Worm (Caenorhabditis elegans) whole organism, L4 larva: ENCODE measurements around the gene ZK1127.13.
A peak's percentile ranks its signal among the peaks of the same experiment; 100 is the strongest.

Source experiments
- F37D6.2 ChIP-seq: sonication (generic microtip); optimal IDR thresholded peaks from 2 replicates; lab custom pipeline; 2016; ENCODE audit warnings: mild to moderate bottlenecking, missing genetic modification characterization, missing compliant biosample characterization
- F44E2.7 ChIP-seq: fragments of 200-800 bp; sonication (Bioruptor generic); IDR thresholded peaks from 2 replicates; pipeline ENCODE4 v2.1.2; 2022; ENCODE audit warnings: missing genetic modification characterization, missing compliant biosample characterization
- F49E8.2 ChIP-seq: sonication (generic microtip); optimal IDR thresholded peaks from 2 replicates; lab custom pipeline; 2016; ENCODE audit warnings: missing compliant biosample characterization, mild to moderate bottlenecking, missing genetic modification characterization, borderline replicate concordance
- Y105C5A.15 ChIP-seq: fragments of 200-800 bp; sonication (Bioruptor generic); IDR thresholded peaks from 2 replicates; pipeline ENCODE4 v1.3.6; 2022; ENCODE audit warnings: missing genetic modification characterization, missing compliant biosample characterization
- Y48G9A.11 ChIP-seq: fragments of 200-800 bp; sonication (Bioruptor generic); IDR thresholded peaks from 2 replicates; pipeline ENCODE4 v1.3.6; 2022; ENCODE audit warnings: missing genetic modification reagents, missing genetic modification characterization, missing compliant biosample characterization
- ZK546.5 ChIP-seq, 2 experiments: sonication (generic microtip); optimal IDR thresholded peaks; 2 replicates each; lab custom pipeline; 2017; ENCODE audit warnings: missing biosample characterization in 2 of 2, missing genetic modification characterization in 2 of 2
- ceh-20 ChIP-seq: fragments of 200-800 bp; sonication (Bioruptor generic); IDR thresholded peaks from 2 replicates; pipeline ENCODE4 v1.3.6; 2022; ENCODE audit warnings: missing genetic modification reagents, missing genetic modification characterization, missing compliant biosample characterization
- ceh-28 ChIP-seq: fragments of 150-350 bp; optimal IDR thresholded peaks from 2 replicates; lab custom pipeline; 2014; ENCODE audit warnings: missing biosample characterization, missing genetic modification reagents, missing genetic modification characterization
- ceh-32 ChIP-seq: sonication (generic microtip); optimal IDR thresholded peaks from 2 replicates; lab custom pipeline; 2016; ENCODE audit warnings: mild to moderate bottlenecking, missing genetic modification characterization, missing compliant biosample characterization; ENCODE audit not compliant: poor library complexity
- ceh-44 ChIP-seq: fragments of 200-800 bp; sonication (Bioruptor generic); IDR thresholded peaks from 2 replicates; pipeline ENCODE4 v1.3.6; 2022; ENCODE audit warnings: missing genetic modification reagents, missing genetic modification characterization, missing compliant biosample characterization
- ceh-62 ChIP-seq: sonication (generic microtip); optimal IDR thresholded peaks from 2 replicates; lab custom pipeline; 2017; ENCODE audit warnings: missing biosample characterization, missing genetic modification characterization
- ceh-82 ChIP-seq: sonication (generic microtip); optimal IDR thresholded peaks from 2 replicates; lab custom pipeline; 2017; ENCODE audit warnings: missing biosample characterization, missing genetic modification characterization
- cey-2 ChIP-seq: sonication (generic microtip); optimal IDR thresholded peaks from 3 replicates; lab custom pipeline; 2017; ENCODE audit warnings: missing genetic modification characterization, mild to moderate bottlenecking, missing compliant biosample characterization, antibody characterized with exemption, borderline replicate concordance; ENCODE audit not compliant: insufficient read depth
- ctbp-1 ChIP-seq: fragments of 200-800 bp; sonication (Bioruptor generic); IDR thresholded peaks from 2 replicates; pipeline ENCODE4 v1.3.6; 2022; ENCODE audit warnings: missing genetic modification reagents, missing genetic modification characterization, missing compliant biosample characterization
- daf-19 ChIP-seq: fragments of 200-800 bp; sonication (Bioruptor generic); conservative IDR thresholded peaks from 2 replicates; pipeline ENCODE4 v1.3.6; 2022; ENCODE audit warnings: missing genetic modification characterization, missing compliant biosample characterization
- daf-8 ChIP-seq: fragments of 200-800 bp; sonication (Bioruptor generic); IDR thresholded peaks from 2 replicates; pipeline ENCODE4 v1.3.6; 2022; ENCODE audit warnings: missing genetic modification characterization, missing compliant biosample characterization
- dmd-9 ChIP-seq: fragments of 200-800 bp; sonication (Bioruptor generic); IDR thresholded peaks from 2 replicates; pipeline ENCODE4 v1.3.6; 2022; ENCODE audit warnings: missing genetic modification reagents, missing genetic modification characterization, missing compliant biosample characterization
- dpl-1 ChIP-seq: fragments of 150-350 bp; optimal IDR thresholded peaks from 2 replicates; lab custom pipeline; 2014; ENCODE audit warnings: missing biosample characterization, missing genetic modification reagents, missing genetic modification characterization
- dve-1 ChIP-seq: sonication (generic microtip); optimal IDR thresholded peaks from 2 replicates; lab custom pipeline; 2017; ENCODE audit warnings: antibody characterized with exemption, mild to moderate bottlenecking, missing genetic modification characterization, missing compliant biosample characterization; ENCODE audit not compliant: insufficient read depth
- fos-1 ChIP-seq: fragments of 150-350 bp; optimal IDR thresholded peaks from 2 replicates; lab custom pipeline; 2014; ENCODE audit warnings: missing biosample characterization, missing genetic modification characterization
- hif-1 ChIP-seq, 2 experiments: sonication (generic microtip); optimal IDR thresholded peaks; 2 replicates each; lab custom pipeline; 2016 to 2017; ENCODE audit warnings: missing compliant biosample characterization in 2 of 2, missing genetic modification characterization in 2 of 2, missing genetic modification reagents in 2 of 2, missing genotype in 2 of 2, mild to moderate bottlenecking in 1 of 2
- hlh-30 ChIP-seq: sonication (generic microtip); optimal IDR thresholded peaks from 2 replicates; lab custom pipeline; 2017; ENCODE audit warnings: antibody characterized with exemption, mild to moderate bottlenecking, missing genetic modification characterization, missing compliant biosample characterization; ENCODE audit not compliant: insufficient read depth
- jun-1 ChIP-seq: fragments of 150-350 bp; optimal IDR thresholded peaks from 2 replicates; lab custom pipeline; 2014; ENCODE audit warnings: missing biosample characterization, missing genetic modification reagents, missing genetic modification characterization
- lim-7 ChIP-seq: fragments of 200-800 bp; sonication (Bioruptor generic); IDR thresholded peaks from 2 replicates; pipeline ENCODE4 v1.3.6; 2022; ENCODE audit warnings: missing genetic modification characterization, missing compliant biosample characterization
- lsy-2 ChIP-seq, 2 experiments: fragments of 150-350 bp in 1 of 2; sonication (generic microtip) in 1 of 2; optimal IDR thresholded peaks; 2 replicates each; lab custom pipeline; 2014 to 2017; ENCODE audit warnings: missing biosample characterization in 2 of 2, missing genetic modification characterization in 2 of 2
- madf-5 ChIP-seq, 2 experiments: fragments of 200-800 bp; sonication (Bioruptor generic); IDR thresholded peaks; 2 replicates each; pipeline ENCODE4 v1.3.6; 2022; ENCODE audit warnings: missing compliant biosample characterization in 2 of 2, missing genetic modification characterization in 2 of 2
- mdt-29 ChIP-seq: fragments of 200-800 bp; sonication (Bioruptor generic); IDR thresholded peaks from 2 replicates; pipeline ENCODE4 v1.3.6; 2022; ENCODE audit warnings: missing genetic modification reagents, missing genetic modification characterization, missing compliant biosample characterization
- mep-1 ChIP-seq: fragments of 150-350 bp; sonication (generic microtip); optimal IDR thresholded peaks from 3 replicates; lab custom pipeline; 2014; ENCODE audit warnings: missing biosample characterization, missing genetic modification characterization
- mxl-3 ChIP-seq: fragments of 200-800 bp; sonication (Bioruptor generic); optimal IDR thresholded peaks from 2 replicates; lab custom pipeline; 2018; ENCODE audit warnings: mild to moderate bottlenecking, missing genetic modification characterization, missing compliant biosample characterization
- nhr-11 ChIP-seq: fragments of 150-350 bp; optimal IDR thresholded peaks from 2 replicates; lab custom pipeline; 2014; ENCODE audit warnings: missing biosample characterization, missing genetic modification characterization
- nhr-28 ChIP-seq: fragments of 150-350 bp; optimal IDR thresholded peaks from 2 replicates; lab custom pipeline; 2014; ENCODE audit warnings: missing biosample characterization, missing genetic modification characterization
- nhr-42 ChIP-seq: fragments of 200-800 bp; sonication (Bioruptor generic); IDR thresholded peaks from 2 replicates; pipeline ENCODE4 v1.3.6; 2022; ENCODE audit warnings: missing genetic modification characterization, missing compliant biosample characterization
- nhr-6 ChIP-seq: fragments of 150-350 bp; optimal IDR thresholded peaks from 2 replicates; lab custom pipeline; 2014; ENCODE audit warnings: missing biosample characterization, missing genetic modification characterization
- nhr-77 ChIP-seq: fragments of 150-350 bp; optimal IDR thresholded peaks from 2 replicates; lab custom pipeline; 2014; ENCODE audit warnings: missing biosample characterization, missing genetic modification characterization
- pha-4 ChIP-seq, 2 experiments: fragments of 150-350 bp in 1 of 2; fragments of 200-800 bp in 1 of 2; sonication (Bioruptor generic) in 1 of 2; IDR thresholded peaks in 1 of 2; optimal IDR thresholded peaks in 1 of 2; 2 replicates each; pipeline versions ENCODE4 v1.3.6 to Lab custom; 2014 to 2022; ENCODE audit warnings: missing genetic modification characterization in 2 of 2, missing genetic modification reagents in 2 of 2, missing biosample characterization in 1 of 2, missing compliant biosample characterization in 1 of 2
- php-3 ChIP-seq: fragments of 200-800 bp; sonication (Bioruptor generic); IDR thresholded peaks from 2 replicates; pipeline ENCODE4 v1.3.6; 2022; ENCODE audit warnings: missing genetic modification reagents, missing genetic modification characterization, missing compliant biosample characterization
- sdz-12 ChIP-seq: fragments of 200-800 bp; sonication (Bioruptor generic); optimal IDR thresholded peaks from 2 replicates; lab custom pipeline; 2018; ENCODE audit warnings: mild to moderate bottlenecking, missing genetic modification characterization, missing compliant biosample characterization
- set-16 ChIP-seq: fragments of 200-800 bp; sonication (Bioruptor generic); IDR thresholded peaks from 2 replicates; pipeline ENCODE4 v1.3.6; 2022; ENCODE audit warnings: missing genetic modification reagents, missing genetic modification characterization, missing compliant biosample characterization
- skn-1 ChIP-seq: fragments of 150-350 bp; optimal IDR thresholded peaks from 2 replicates; lab custom pipeline; 2014; ENCODE audit warnings: missing biosample characterization, missing genetic modification characterization
- snpc-4 ChIP-seq: fragments of 150-350 bp; optimal IDR thresholded peaks from 2 replicates; lab custom pipeline; 2014; ENCODE audit warnings: missing biosample characterization, missing genetic modification characterization
- spr-3 ChIP-seq: fragments of 200-800 bp; sonication (Bioruptor generic); optimal IDR thresholded peaks from 2 replicates; lab custom pipeline; 2018; ENCODE audit warnings: mild to moderate bottlenecking, missing genetic modification characterization, missing compliant biosample characterization
- zag-1 ChIP-seq: fragments of 150-350 bp; optimal IDR thresholded peaks from 2 replicates; lab custom pipeline; 2014; ENCODE audit warnings: missing biosample characterization, missing genetic modification characterization
- zfp-2 ChIP-seq: sonication (generic microtip); optimal IDR thresholded peaks from 2 replicates; lab custom pipeline; 2016; ENCODE audit warnings: mild to moderate bottlenecking, missing genetic modification characterization, missing compliant biosample characterization
- zfp-3 ChIP-seq: fragments of 200-800 bp; sonication (Bioruptor generic); conservative IDR thresholded peaks from 2 replicates; pipeline ENCODE4 v1.3.6; 2022; ENCODE audit warnings: missing genetic modification reagents, missing genetic modification characterization, missing compliant biosample characterization
- zip-11 ChIP-seq: fragments of 200-800 bp; sonication (Bioruptor generic); IDR thresholded peaks from 2 replicates; pipeline ENCODE4 v1.3.6; 2022; ENCODE audit warnings: missing genetic modification characterization, missing compliant biosample characterization
- zip-2 ChIP-seq: fragments of 150-350 bp; optimal IDR thresholded peaks from 2 replicates; lab custom pipeline; 2014; ENCODE audit warnings: missing biosample characterization, missing genetic modification characterization

Gene ZK1127.13

ce11 chrII:7053001-7053400 is at the start of gene ZK1127.13:
ZK1127.13 (plus strand) TSS chrII:7053301.
- TF ChIP-seq nhr-11 (tag; lab: Kevin White, UChicago) (no peak), set-16 (GFP tag; lab: Robert Waterston, UW) (no peak), ZK546.5 (tag; optimal IDR thresholded peaks at IDR 0.05; lab: Kevin White, UChicago) (no peak), dve-1 (no peak), Y48G9A.11 (GFP tag; lab: Robert Waterston, UW) (no peak), ceh-32 (tag; lab: Kevin White, UChicago) (no peak), dmd-9 (GFP tag; lab: Robert Waterston, UW) (no peak), fos-1 (tag; lab: Kevin White, UChicago) (no peak)

ce11 chrII:7012592-7012991 is 40.5 kb upstream of the ZK1127.13 start, which contains the start of gene sqv-7:
sqv-7 (minus strand) TSS chrII:7012692.
- TF ChIP-seq nhr-28: no peak
- TF ChIP-seq spr-3 (GFP tag; lab: Kevin White, UChicago): no peak
- no peak for TF ChIP-seq snpc-4
- TF ChIP-seq lsy-2 (tag; optimal IDR thresholded peaks at IDR 0.05; lab: Kevin White, UChicago): no peak
- TF ChIP-seq skn-1 (tag; lab: Kevin White, UChicago): no peak
- no peak for TF ChIP-seq zip-2 (tag; lab: Kevin White, UChicago)
- no peak for TF ChIP-seq php-3 (GFP tag; lab: Robert Waterston, UW)
- TF ChIP-seq dpl-1 (GFP tag; lab: Kevin White, UChicago): no peak
- no peak for TF ChIP-seq ceh-62 (tag; lab: Kevin White, UChicago)
- TF ChIP-seq ceh-20: no peak
- no peak for TF ChIP-seq madf-5 (GFP tag; IDR thresholded peaks at IDR 0.05; lab: Robert Waterston, UW)
- TF ChIP-seq nhr-77 (tag; lab: Kevin White, UChicago): no peak
- TF ChIP-seq jun-1 (tag; lab: Kevin White, UChicago): no peak
- no peak for TF ChIP-seq ceh-28 (tag; lab: Kevin White, UChicago)
- TF ChIP-seq mdt-29: no peak
- no peak for TF ChIP-seq nhr-6 (tag; lab: Kevin White, UChicago)
- TF ChIP-seq ceh-44 (GFP tag; lab: Robert Waterston, UW): no peak
- no peak for TF ChIP-seq hif-1 (tag; optimal IDR thresholded peaks at IDR 0.05; lab: Kevin White, UChicago)
- TF ChIP-seq nhr-42 (GFP tag; lab: Robert Waterston, UW): no peak
- TF ChIP-seq, all 104 proteins: peak for 0

ce11 chrII:7022370-7023001 is 30.6 kb upstream of the ZK1127.13 start, which contains the start of the genes lst-6 and lst-5:
lst-6 (minus strand) TSS chrII:7022509.
lst-5 (plus strand) TSS chrII:7022913.
- TF ChIP-seq F49E8.2 (tag; lab: Kevin White, UChicago): no peak
- no peak for TF ChIP-seq zfp-2 (tag; lab: Kevin White, UChicago)
- no peak for TF ChIP-seq zip-11 (GFP tag; lab: Robert Waterston, UW)
- no peak for TF ChIP-seq ctbp-1 (GFP tag; lab: Robert Waterston, UW)
- TF ChIP-seq hlh-30 (tag; lab: Kevin White, UChicago): peak; percentile 74
- no peak for TF ChIP-seq F37D6.2 (tag; lab: Kevin White, UChicago)
- no peak for TF ChIP-seq lim-7 (GFP tag; lab: Robert Waterston, UW)
- TF ChIP-seq nhr-28: peak; percentile 50
- no peak for TF ChIP-seq mdt-29
- no peak for TF ChIP-seq pha-4 (GFP tag; IDR thresholded peaks at IDR 0.05; lab: Robert Waterston, UW)
- TF ChIP-seq pha-4 (tag; optimal IDR thresholded peaks at IDR 0.05; lab: Kevin White, UChicago): no peak
- TF ChIP-seq Y105C5A.15 (GFP tag; lab: Robert Waterston, UW): no peak
- peak; percentile 19 for TF ChIP-seq mxl-3
- peak; percentile 73 for TF ChIP-seq mep-1
- TF ChIP-seq ceh-62 (tag; lab: Kevin White, UChicago): no peak
- no peak for TF ChIP-seq daf-8 (GFP tag; lab: Robert Waterston, UW)
- no peak for TF ChIP-seq Y48G9A.11 (GFP tag; lab: Robert Waterston, UW)
- TF ChIP-seq sdz-12 (GFP tag; lab: Kevin White, UChicago): no peak
- no peak for TF ChIP-seq spr-3 (GFP tag; lab: Kevin White, UChicago)
- no peak for TF ChIP-seq set-16 (GFP tag; lab: Robert Waterston, UW)
- no peak for TF ChIP-seq cey-2 (tag; lab: Kevin White, UChicago)
- no peak for TF ChIP-seq ceh-82 (tag; lab: Kevin White, UChicago)
- no peak for TF ChIP-seq F44E2.7 (GFP tag; lab: Robert Waterston, UW)
- no peak for TF ChIP-seq zfp-3 (GFP tag; lab: Robert Waterston, UW)
- TF ChIP-seq ceh-32 (tag; lab: Kevin White, UChicago): no peak
- no peak for TF ChIP-seq daf-19 (GFP tag; lab: Robert Waterston, UW)
- TF ChIP-seq zag-1 (tag; lab: Kevin White, UChicago): no peak
- no peak for TF ChIP-seq ceh-20
